Worm (Caenorhabditis elegans) whole organism, early embryonic: ENCODE data around the gene EEED8.12.

Source experiments
- F13C5.2 ChIP-seq: sonication (generic microtip); optimal IDR thresholded peaks from 2 replicates; lab custom pipeline; 2017; ENCODE audit warnings: mild to moderate bottlenecking, missing genetic modification characterization, inconsistent platforms, missing compliant biosample characterization
- ama-1 ChIP-seq: fragments of 150-350 bp; optimal IDR thresholded peaks from 2 replicates; lab custom pipeline; 2014
- flt-1 ChIP-seq: fragments of 200-800 bp; sonication (Bioruptor generic); IDR thresholded peaks from 2 replicates; pipeline ENCODE4 v1.3.6; 2022; ENCODE audit warnings: missing genetic modification characterization, missing compliant biosample characterization

DNA sequence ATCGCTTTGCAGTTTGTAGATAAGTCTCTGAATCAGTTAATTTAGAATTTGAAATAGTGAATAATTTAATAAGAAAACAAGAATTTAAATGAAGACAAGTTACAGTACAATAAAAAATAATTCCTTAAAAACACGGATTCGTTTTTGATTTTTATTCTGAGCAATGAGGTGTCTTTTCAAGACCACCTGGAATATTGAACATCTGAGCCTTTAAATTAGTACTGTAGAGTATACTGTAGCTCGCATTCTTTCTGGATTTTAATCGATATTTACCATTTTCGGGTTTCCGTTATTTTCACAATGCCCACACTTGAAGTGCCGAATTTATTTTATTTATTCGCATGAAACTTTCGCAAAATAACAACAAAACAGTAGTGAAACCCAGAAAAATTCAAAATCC, 15.0 kb upstream of the EEED8.12 start, which contains the start of gene F07F6.7:
- TF ChIP-seq ama-1 (lab: Kevin White, UChicago) (no peak), flt-1 (GFP tag; lab: Robert Waterston, UW) (no peak), F13C5.2 (no peak)
